Worm (Caenorhabditis elegans) whole organism, L4 larva: ENCODE measurements around the gene F59A2.5.
"Not testable (repeated sequence)": the region's sequence is repeated elsewhere in the genome, so short reads cannot be mapped to it uniquely, and the experiment has no call there.

Source experiments
- attf-4 ChIP-seq: sonication (generic microtip); optimal IDR thresholded peaks from 3 replicates; lab custom pipeline; 2017; ENCODE audit warnings: missing biosample characterization, missing genetic modification characterization
- egl-27 ChIP-seq: sonication (generic microtip); optimal IDR thresholded peaks from 3 replicates; lab custom pipeline; 2017; ENCODE audit warnings: missing biosample characterization, missing genetic modification reagents, missing genetic modification characterization
- fos-1 ChIP-seq: fragments of 150-350 bp; optimal IDR thresholded peaks from 2 replicates; lab custom pipeline; 2014; ENCODE audit warnings: missing biosample characterization, missing genetic modification characterization
- lin-38 ChIP-seq: fragments of 200-800 bp; sonication (Bioruptor generic); IDR thresholded peaks from 2 replicates; pipeline ENCODE4 v1.3.6; 2022; ENCODE audit warnings: missing genetic modification reagents, missing genetic modification characterization, missing compliant biosample characterization
- nhr-76 ChIP-seq: fragments of 150-350 bp; optimal IDR thresholded peaks from 2 replicates; lab custom pipeline; 2014; ENCODE audit warnings: missing biosample characterization, missing genetic modification characterization
- set-16 ChIP-seq: fragments of 200-800 bp; sonication (Bioruptor generic); IDR thresholded peaks from 2 replicates; pipeline ENCODE4 v1.3.6; 2022; ENCODE audit warnings: missing genetic modification reagents, missing genetic modification characterization, missing compliant biosample characterization
- zip-2 ChIP-seq: fragments of 150-350 bp; optimal IDR thresholded peaks from 2 replicates; lab custom pipeline; 2014; ENCODE audit warnings: missing biosample characterization, missing genetic modification characterization
- ztf-7 ChIP-seq: fragments of 150-350 bp; optimal IDR thresholded peaks from 2 replicates; lab custom pipeline; 2014; ENCODE audit warnings: missing biosample characterization, missing genetic modification characterization

The F59A2.5 gene

ce11 chrIII:3452563-3453210 lies 48.0 kb downstream of the F59A2.5 start, which contains the start of the genes K01A11.3 and C34C12.12:
Gene K01A11.3 (minus strand): TSS chrIII:3452613.
Gene C34C12.12 (plus strand): TSS chrIII:3453194.
- TF ChIP-seq lin-38 (GFP tag; lab: Robert Waterston, UW), result peak; percentile 61
- TF ChIP-seq attf-4, result no peak
- TF ChIP-seq set-16, result peak; percentile 57
- TF ChIP-seq, all 104 proteins: peak for 2

- TF ChIP-seq zip-2; nhr-76 (tag; lab: Kevin White, UChicago); lin-38 (GFP tag; lab: Robert Waterston, UW): not testable (repeated sequence)
Observed at ce11 chrIII:3453486-3453885, 48.8 kb downstream of the F59A2.5 start, which contains the start of gene C34C12.2. Gene C34C12.2 (plus strand): TSS chrIII:3453786.

ce11 chrIII:3454045-3454444 lies 49.4 kb downstream of the F59A2.5 start, which contains the start of gene C34C12.1:
Gene C34C12.1 (plus strand): TSS chrIII:3454345.
- not testable (repeated sequence) for TF ChIP-seq fos-1, egl-27, ztf-7 (tag; lab: Kevin White, UChicago)
